Fruit fly (Drosophila melanogaster) whole organism, embryonic: Measurements from ENCODE around the gene CG12012.

Source experiments
- Asciz ChIP-seq: fragments of 200-800 bp; sonication (Bioruptor generic); optimal IDR thresholded peaks from 2 replicates; lab custom pipeline; 2017; ENCODE audit warnings: missing biosample characterization, mild to moderate bottlenecking, missing genetic modification characterization, missing genetic modification reagents
- Atf-2 ChIP-seq: fragments of 200-800 bp; sonication (Bioruptor generic); optimal IDR thresholded peaks from 2 replicates; lab custom pipeline; 2016; ENCODE audit warnings: missing biosample characterization, missing genetic modification characterization
- Atf6 ChIP-seq: fragments of 200-800 bp; sonication (Bioruptor generic); IDR thresholded peaks from 2 replicates; pipeline ENCODE4 v1.3.6; 2022; ENCODE audit warnings: missing biosample characterization, missing genetic modification characterization
- CG11085 ChIP-seq: fragments of 200-800 bp; sonication (Bioruptor generic); IDR thresholded peaks from 2 replicates; pipeline ENCODE4 v1.3.6; 2022; ENCODE audit warnings: missing biosample characterization, missing genetic modification characterization
- CG11456 ChIP-seq: fragments of 200-800 bp; sonication (Bioruptor generic); IDR thresholded peaks from 3 replicates; pipeline ENCODE4 v1.3.6; 2022; ENCODE audit warnings: missing biosample characterization, missing genetic modification characterization
- CG11504 ChIP-seq: fragments of 200-800 bp; sonication (Bioruptor generic); optimal IDR thresholded peaks from 3 replicates; lab custom pipeline; 2019; ENCODE audit warnings: missing biosample characterization, mild to moderate bottlenecking, missing genetic modification characterization, moderate library complexity
- CG11695 ChIP-seq: fragments of 200-800 bp; sonication (Bioruptor generic); IDR thresholded peaks from 3 replicates; pipeline ENCODE4 v1.3.6; 2022; ENCODE audit warnings: missing biosample characterization, missing genetic modification characterization
- CG12071 ChIP-seq: fragments of 200-800 bp; sonication (Bioruptor generic); optimal IDR thresholded peaks from 3 replicates; lab custom pipeline; 2018; ENCODE audit warnings: missing biosample characterization, mild to moderate bottlenecking, missing genetic modification characterization
- CG12104 ChIP-seq: fragments of 200-800 bp; sonication (Bioruptor generic); optimal IDR thresholded peaks from 3 replicates; lab custom pipeline; 2016; ENCODE audit warnings: missing biosample characterization, missing genetic modification characterization
- CG13296 ChIP-seq: fragments of 200-800 bp; sonication (Bioruptor generic); optimal IDR thresholded peaks from 3 replicates; lab custom pipeline; 2018; ENCODE audit warnings: missing biosample characterization, mild to moderate bottlenecking, missing genetic modification characterization
- CG1529 ChIP-seq: fragments of 200-800 bp; sonication (Bioruptor generic); optimal IDR thresholded peaks from 3 replicates; lab custom pipeline; 2018; ENCODE audit warnings: missing biosample characterization, missing genetic modification characterization
- CG15601 ChIP-seq: fragments of 200-800 bp; sonication (Bioruptor generic); optimal IDR thresholded peaks from 3 replicates; lab custom pipeline; 2019; ENCODE audit warnings: missing biosample characterization, mild to moderate bottlenecking, missing genetic modification characterization, moderate library complexity
- CG17385 ChIP-seq: fragments of 200-800 bp; sonication (Bioruptor generic); optimal IDR thresholded peaks from 3 replicates; lab custom pipeline; 2018; ENCODE audit warnings: missing biosample characterization, mild to moderate bottlenecking, missing genetic modification characterization
- CG18011 ChIP-seq: fragments of 200-800 bp; sonication (Bioruptor generic); optimal IDR thresholded peaks from 2 replicates; lab custom pipeline; 2017; ENCODE audit warnings: missing biosample characterization, missing genetic modification characterization, mild to moderate bottlenecking, moderate library complexity, missing genotype
- CG18764 ChIP-seq: fragments of 200-800 bp; sonication (Bioruptor generic); optimal IDR thresholded peaks from 3 replicates; lab custom pipeline; 2016; ENCODE audit warnings: missing biosample characterization, missing genetic modification characterization
- CG2202 ChIP-seq: fragments of 200-800 bp; sonication (Bioruptor generic); optimal IDR thresholded peaks from 2 replicates; lab custom pipeline; 2018; ENCODE audit warnings: missing biosample characterization, mild to moderate bottlenecking, missing genetic modification characterization
- CG2678 ChIP-seq: fragments of 200-800 bp; sonication (Bioruptor generic); optimal IDR thresholded peaks from 3 replicates; lab custom pipeline; 2019; ENCODE audit warnings: missing biosample characterization, mild to moderate bottlenecking, missing genetic modification characterization, moderate library complexity
- CG32767 ChIP-seq: fragments of 200-800 bp; sonication (Bioruptor generic); IDR thresholded peaks from 2 replicates; pipeline ENCODE4 v1.3.6; 2022; ENCODE audit warnings: missing biosample characterization, missing genetic modification characterization
- CG32772 ChIP-seq: fragments of 200-800 bp; sonication (Bioruptor generic); IDR thresholded peaks from 2 replicates; pipeline ENCODE4 v1.3.6; 2022; ENCODE audit warnings: missing biosample characterization, missing genetic modification characterization
- CG42726 ChIP-seq: fragments of 200-800 bp; sonication (Bioruptor generic); IDR thresholded peaks from 2 replicates; pipeline ENCODE4 v1.3.6; 2022; ENCODE audit warnings: missing biosample characterization, missing genetic modification characterization; ENCODE audit not compliant: partially characterized antibody
- CG4424 ChIP-seq: fragments of 200-800 bp; sonication (Bioruptor generic); optimal IDR thresholded peaks from 3 replicates; lab custom pipeline; 2016; ENCODE audit warnings: missing biosample characterization, missing genetic modification characterization
- CG6765 ChIP-seq: fragments of 200-800 bp; sonication (Bioruptor generic); optimal IDR thresholded peaks from 3 replicates; lab custom pipeline; 2017; ENCODE audit warnings: missing biosample characterization, mild to moderate bottlenecking, missing genetic modification characterization
- CG6791 ChIP-seq: fragments of 200-800 bp; sonication (Bioruptor generic); IDR thresholded peaks from 3 replicates; pipeline ENCODE4 v1.3.6; 2022; ENCODE audit warnings: missing biosample characterization, missing genetic modification characterization; ENCODE audit not compliant: partially characterized antibody
- CG7839 ChIP-seq: fragments of 200-800 bp; sonication (Bioruptor generic); optimal IDR thresholded peaks from 3 replicates; lab custom pipeline; 2018; ENCODE audit warnings: missing biosample characterization, mild to moderate bottlenecking, missing genetic modification characterization, moderate library complexity
- CG7928 ChIP-seq: fragments of 200-800 bp; sonication (Bioruptor generic); optimal IDR thresholded peaks from 2 replicates; lab custom pipeline; 2017; ENCODE audit warnings: missing biosample characterization, mild to moderate bottlenecking, missing genetic modification characterization
- CG9932 ChIP-seq: fragments of 200-800 bp; sonication (Bioruptor generic); IDR thresholded peaks from 2 replicates; pipeline ENCODE4 v1.3.6; 2022; ENCODE audit warnings: missing biosample characterization, missing genetic modification characterization
- Dad ChIP-seq: fragments of 200-800 bp; sonication (Bioruptor generic); optimal IDR thresholded peaks from 3 replicates; lab custom pipeline; 2016; ENCODE audit warnings: missing biosample characterization, missing genetic modification characterization
- ERR ChIP-seq: fragments of 200-800 bp; sonication (Bioruptor generic); optimal IDR thresholded peaks from 2 replicates; lab custom pipeline; 2016; ENCODE audit warnings: missing biosample characterization, missing genetic modification characterization
- HLH54F ChIP-seq: fragments of 200-800 bp; sonication (Bioruptor generic); optimal IDR thresholded peaks from 3 replicates; lab custom pipeline; 2016; ENCODE audit warnings: missing biosample characterization, missing genetic modification characterization
- Max ChIP-seq: fragments of 200-800 bp; sonication (Bioruptor generic); optimal IDR thresholded peaks from 2 replicates; lab custom pipeline; 2016; ENCODE audit warnings: missing biosample characterization, mild to moderate bottlenecking, missing genetic modification characterization
- Meics ChIP-seq: fragments of 200-800 bp; sonication (Bioruptor generic); optimal IDR thresholded peaks from 2 replicates; lab custom pipeline; 2017; ENCODE audit warnings: missing biosample characterization, mild to moderate bottlenecking, missing genetic modification characterization
- Myb ChIP-seq: fragments of 200-800 bp; sonication (Bioruptor generic); optimal IDR thresholded peaks from 2 replicates; lab custom pipeline; 2016; ENCODE audit warnings: missing biosample characterization, missing genetic modification characterization
- Nf-YB ChIP-seq: fragments of 200-800 bp; sonication (Bioruptor generic); optimal IDR thresholded peaks from 3 replicates; lab custom pipeline; 2019; ENCODE audit warnings: missing biosample characterization, mild to moderate bottlenecking, missing genetic modification characterization, moderate library complexity
- Rfx ChIP-seq: fragments of 200-800 bp; sonication (Bioruptor generic); IDR thresholded peaks from 2 replicates; pipeline ENCODE4 v1.3.6; 2022; ENCODE audit warnings: missing biosample characterization, missing genetic modification characterization
- Side ChIP-seq: fragments of 200-800 bp; sonication (Bioruptor generic); optimal IDR thresholded peaks from 2 replicates; lab custom pipeline; 2016; ENCODE audit warnings: missing biosample characterization, missing genetic modification characterization
- Sry-β ChIP-seq: fragments of 200-800 bp; sonication (Bioruptor generic); optimal IDR thresholded peaks from 2 replicates; lab custom pipeline; 2018; ENCODE audit warnings: missing biosample characterization, mild to moderate bottlenecking, missing genetic modification characterization, moderate library complexity
- Ssrp ChIP-seq: fragments of 200-800 bp; sonication (Bioruptor generic); optimal IDR thresholded peaks from 2 replicates; lab custom pipeline; 2018; ENCODE audit warnings: missing biosample characterization, mild to moderate bottlenecking, missing genetic modification characterization, moderate library complexity
- crol ChIP-seq: fragments of 200-800 bp; sonication (Bioruptor generic); IDR thresholded peaks from 2 replicates; pipeline ENCODE4 v1.3.6; 2022; ENCODE audit warnings: missing biosample characterization, missing genetic modification characterization
- crp ChIP-seq, 2 experiments: fragments of 200-800 bp; sonication (Bioruptor generic); optimal IDR thresholded peaks; 2 replicates in 1 of 2; 3 replicates in 1 of 2; lab custom pipeline; 2017; ENCODE audit warnings: missing biosample characterization in 2 of 2, missing genetic modification characterization in 2 of 2, mild to moderate bottlenecking in 1 of 2, moderate library complexity in 1 of 2
- danr ChIP-seq: fragments of 200-800 bp; sonication (Bioruptor generic); IDR thresholded peaks from 2 replicates; pipeline ENCODE4 v1.3.6; 2022; ENCODE audit warnings: missing biosample characterization, missing genetic modification characterization
- fru ChIP-seq: fragments of >200 bp; optimal IDR thresholded peaks from 2 replicates; lab custom pipeline; 2017
- gem ChIP-seq: fragments of 200-800 bp; sonication (Bioruptor generic); optimal IDR thresholded peaks from 2 replicates; lab custom pipeline; 2019; ENCODE audit warnings: missing biosample characterization, mild to moderate bottlenecking, missing genetic modification characterization, moderate library complexity
- insv ChIP-seq, 2 experiments: fragments of 200-800 bp; sonication (Bioruptor generic); optimal IDR thresholded peaks; 3 replicates each; lab custom pipeline; 2016 to 2018; ENCODE audit warnings: missing biosample characterization in 2 of 2, missing genetic modification characterization in 2 of 2
- ken ChIP-seq: fragments of 200-800 bp; sonication (Bioruptor generic); IDR thresholded peaks from 3 replicates; pipeline ENCODE4 v1.3.6; 2022; ENCODE audit warnings: missing biosample characterization, missing genetic modification characterization
- lmd ChIP-seq: fragments of 200-800 bp; sonication (Bioruptor generic); IDR thresholded peaks from 2 replicates; pipeline ENCODE4 v1.3.6; 2022; ENCODE audit warnings: missing biosample characterization, missing genetic modification characterization
- nerfin-1 ChIP-seq: fragments of 200-800 bp; sonication (Bioruptor generic); optimal IDR thresholded peaks from 3 replicates; lab custom pipeline; 2019; ENCODE audit warnings: missing biosample characterization, mild to moderate bottlenecking, missing genetic modification characterization, moderate library complexity
- onecut ChIP-seq: fragments of 200-800 bp; sonication (Bioruptor generic); IDR thresholded peaks from 2 replicates; pipeline ENCODE4 v1.3.6; 2022; ENCODE audit warnings: missing biosample characterization, missing genetic modification characterization
- repo ChIP-seq: fragments of 200-800 bp; sonication (Bioruptor generic); optimal IDR thresholded peaks from 2 replicates; lab custom pipeline; 2016; ENCODE audit warnings: missing biosample characterization, missing genetic modification characterization
- sisA ChIP-seq: fragments of 200-800 bp; sonication (Bioruptor generic); IDR thresholded peaks from 2 replicates; pipeline ENCODE4 v1.3.6; 2022; ENCODE audit warnings: missing biosample characterization, missing genetic modification characterization
- stwl ChIP-seq: fragments of 200-800 bp; sonication (Bioruptor generic); optimal IDR thresholded peaks from 3 replicates; lab custom pipeline; 2018; ENCODE audit warnings: missing biosample characterization, mild to moderate bottlenecking, missing genetic modification characterization, moderate library complexity
- sug ChIP-seq: fragments of 200-800 bp; optimal IDR thresholded peaks from 2 replicates; lab custom pipeline; 2019; ENCODE audit warnings: missing biosample characterization, mild to moderate bottlenecking, missing genetic modification characterization, moderate library complexity
- toy ChIP-seq: fragments of 200-800 bp; sonication (Bioruptor generic); IDR thresholded peaks from 2 replicates; pipeline ENCODE4 v1.3.6; 2022; ENCODE audit warnings: missing biosample characterization, missing genetic modification characterization

Gene CG12012

DNA sequence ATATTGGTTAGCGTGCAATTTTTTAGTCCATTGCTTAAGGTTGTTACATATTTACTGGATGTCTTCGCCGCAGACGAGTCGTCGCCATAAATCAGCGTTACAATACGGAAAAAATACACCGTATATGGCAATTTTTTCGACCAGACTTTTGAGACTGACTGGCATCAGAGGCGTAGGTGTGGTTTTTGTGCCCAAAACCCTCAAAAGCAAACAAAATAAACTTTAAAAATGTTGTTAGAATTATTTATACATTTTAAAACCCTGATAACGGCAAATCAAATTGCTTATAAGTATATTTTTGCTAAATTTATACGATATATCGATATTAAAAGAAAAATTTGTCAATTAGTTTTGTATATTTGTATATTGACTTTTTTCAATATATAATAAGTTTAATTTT lies 44.1 kb downstream of the CG12012 start (continued):
- TF ChIP-seq gem (peak; percentile 50), ken (GFP tag; lab: Robert Waterston, UW) (no peak), Ssrp (tag; lab: Kevin White, UChicago) (no peak), CG11085 (no peak), onecut (no peak), toy (GFP tag; lab: Robert Waterston, UW) (no peak), stwl (tag; lab: Kevin White, UChicago) (no peak), Dad (GFP tag; lab: Kevin White, UChicago) (no peak), CG32772 (no peak), HLH54F (GFP tag; lab: Kevin White, UChicago) (no peak), CG11456 (GFP tag; lab: Robert Waterston, UW) (no peak), CG13296 (GFP tag; lab: Kevin White, UChicago) (no peak), Myb (no peak), CG11504 (peak; percentile 22), Side (GFP tag; lab: Kevin White, UChicago) (no peak), CG12104 (GFP tag; lab: Kevin White, UChicago) (no peak), CG6791 (GFP tag; lab: Robert Waterston, UW) (no peak), crp (GFP tag; optimal IDR thresholded peaks at IDR 0.05; lab: Kevin White, UChicago) (no peak), Atf6 (GFP tag; lab: Robert Waterston, UW) (no peak), CG11695 (GFP tag; lab: Robert Waterston, UW) (no peak), CG1529 (GFP tag; lab: Kevin White, UChicago) (no peak), CG7839 (tag; lab: Kevin White, UChicago) (peak; percentile 34), CG6765 (GFP tag; lab: Kevin White, UChicago) (no peak), CG7928 (GFP tag; lab: Kevin White, UChicago) (no peak), CG32767 (no peak), CG17385 (GFP tag; lab: Kevin White, UChicago) (no peak), CG42726 (GFP tag; lab: Robert Waterston, UW) (no peak), insv (GFP tag; optimal IDR thresholded peaks at IDR 0.05; lab: Kevin White, UChicago) (no peak), Rfx (GFP tag; lab: Robert Waterston, UW) (no peak; the same call in 1 of the 2 replicates), CG15601 (tag; lab: Kevin White, UChicago) (no peak), CG2202 (tag; lab: Kevin White, UChicago) (no peak), CG18011 (GFP tag; lab: Kevin White, UChicago) (no peak), repo (no peak), Nf-YB (GFP tag; lab: Kevin White, UChicago) (no peak), sug (tag; lab: Kevin White, UChicago) (no peak), Atf-2 (GFP tag; lab: Kevin White, UChicago) (no peak), danr (GFP tag; lab: Robert Waterston, UW) (no peak), CG9932 (GFP tag; lab: Robert Waterston, UW) (no peak), Asciz (no peak), Max (GFP tag; lab: Kevin White, UChicago) (no peak), Sry-β (GFP tag; lab: Kevin White, UChicago) (no peak), CG4424 (GFP tag; lab: Kevin White, UChicago) (no peak), Meics (GFP tag; lab: Kevin White, UChicago) (peak; percentile 20), CG2678 (tag; lab: Kevin White, UChicago) (peak; percentile 49), crol (no peak), ERR (no peak), CG12071 (GFP tag; lab: Kevin White, UChicago) (no peak), fru (no peak), lmd (GFP tag; lab: Robert Waterston, UW) (peak; percentile 9; the same call in 1 of the 2 replicates), nerfin-1 (tag; lab: Kevin White, UChicago) (no peak), sisA (GFP tag; lab: Robert Waterston, UW) (no peak), CG18764 (GFP tag; lab: Kevin White, UChicago) (no peak)
